Worm (Caenorhabditis elegans) whole organism, dauer: Measurements from ENCODE around the gene oac-23.

Experiments
- unc-62 ChIP-seq: sonication (generic microtip); optimal IDR thresholded peaks from 2 replicates; lab custom pipeline; 2017; ENCODE audit warnings: missing biosample characterization, missing genetic modification reagents, missing genetic modification characterization

oac-23 gene

ce11 chrIV:3857999-3858552 is 23.2 kb upstream of the oac-23 start:
- TF ChIP-seq unc-62 (GFP tag; lab: Kevin White, UChicago) = no peak

- no peak for TF ChIP-seq unc-62 (GFP tag; lab: Kevin White, UChicago)
These were observed 21.7 kb upstream of the oac-23 start for ce11 chrIV:3859552-3859951.

- no peak for TF ChIP-seq unc-62 (GFP tag; lab: Kevin White, UChicago)
These were observed 20.8 kb upstream of the oac-23 start for ce11 chrIV:3860419-3860818.

- TF ChIP-seq unc-62 (GFP tag; lab: Kevin White, UChicago) = no peak
These were observed 18.3 kb upstream of the oac-23 start for ce11 chrIV:3862948-3863347.

- no peak for TF ChIP-seq unc-62 (GFP tag; lab: Kevin White, UChicago)
These were observed 16.3 kb upstream of the oac-23 start, which contains the start of gene aat-8 for ce11 chrIV:3864944-3865343. Gene aat-8 (minus strand): TSS chrIV:3865044.

ce11 chrIV:3866018-3866417 is 15.2 kb upstream of the oac-23 start:
- no peak for TF ChIP-seq unc-62 (GFP tag; lab: Kevin White, UChicago)

- no peak for TF ChIP-seq unc-62 (GFP tag; lab: Kevin White, UChicago)
These were observed 14.0 kb upstream of the oac-23 start, which contains the start of gene F37C4.4 for ce11 chrIV:3867252-3867651. Gene F37C4.4 (plus strand): TSS chrIV:3867309.

ce11 chrIV:3869875-3870274 is 11.4 kb upstream of the oac-23 start:
- TF ChIP-seq unc-62 (GFP tag; lab: Kevin White, UChicago) = no peak

ce11 chrIV:3873195-3873594 is 8.0 kb upstream of the oac-23 start:
- TF ChIP-seq unc-62 (GFP tag; lab: Kevin White, UChicago) = no peak

- no peak for TF ChIP-seq unc-62 (GFP tag; lab: Kevin White, UChicago)
These were observed 7.5 kb upstream of the oac-23 start, which contains the start of gene F37C4.5 for ce11 chrIV:3873706-3874105. Gene F37C4.5 (minus strand): TSS chrIV:3873806.

- TF ChIP-seq unc-62 (GFP tag; lab: Kevin White, UChicago) = no peak
These were observed 6.8 kb upstream of the oac-23 start for ce11 chrIV:3874417-3874816.

ce11 chrIV:3875260-3875659 is 6.0 kb upstream of the oac-23 start:
- TF ChIP-seq unc-62 (GFP tag; lab: Kevin White, UChicago) = no peak

- TF ChIP-seq unc-62 (GFP tag; lab: Kevin White, UChicago) = no peak
These were observed 4.3 kb upstream of the oac-23 start for ce11 chrIV:3876955-3877354.

- no peak for TF ChIP-seq unc-62 (GFP tag; lab: Kevin White, UChicago)
These were observed 2.8 kb upstream of the oac-23 start, which contains the start of gene F37C4.6 for ce11 chrIV:3878283-3878938. Gene F37C4.6 (minus strand): TSS chrIV:3878333.

- TF ChIP-seq unc-62 (GFP tag; lab: Kevin White, UChicago) = no peak
These were observed 4.1 kb downstream of the oac-23 start, which contains the start of gene oac-22 for ce11 chrIV:3885369-3885768. Gene oac-22 (plus strand): TSS chrIV:3885669.

ce11 chrIV:3888963-3889362 is 7.7 kb downstream of the oac-23 start, which contains the start of gene oac-21:
Gene oac-21 (plus strand): TSS chrIV:3889263.
- no peak for TF ChIP-seq unc-62 (GFP tag; lab: Kevin White, UChicago)

ce11 chrIV:3892027-3892426 is 10.8 kb downstream of the oac-23 start, which contains the start of gene F56D6.9:
Gene F56D6.9 (plus strand): TSS chrIV:3892327.
- TF ChIP-seq unc-62 (GFP tag; lab: Kevin White, UChicago) = no peak
